Fruit fly (Drosophila melanogaster) whole organism, embryonic: ENCODE results near the gene Drice.

Experiments
- Abd-B ChIP-seq: fragments of 200-800 bp; sonication (Bioruptor generic); optimal IDR thresholded peaks from 2 replicates; lab custom pipeline; 2018; ENCODE audit warnings: missing biosample characterization, mild to moderate bottlenecking, missing genetic modification characterization, moderate library complexity
- CG10267 ChIP-seq: fragments of 200-800 bp; sonication (Bioruptor generic); optimal IDR thresholded peaks from 2 replicates; lab custom pipeline; 2018; ENCODE audit warnings: missing biosample characterization, mild to moderate bottlenecking, missing genetic modification characterization, moderate library complexity
- CG10366 ChIP-seq: fragments of 200-800 bp; sonication (Bioruptor generic); IDR thresholded peaks from 2 replicates; pipeline ENCODE4 v1.3.6; 2022; ENCODE audit warnings: missing biosample characterization, missing genetic modification characterization
- CG11723 ChIP-seq: fragments of 200-800 bp; sonication (Bioruptor generic); optimal IDR thresholded peaks from 2 replicates; lab custom pipeline; 2017; ENCODE audit warnings: missing biosample characterization, mild to moderate bottlenecking, missing genetic modification characterization
- CG12104 ChIP-seq: fragments of 200-800 bp; sonication (Bioruptor generic); optimal IDR thresholded peaks from 3 replicates; lab custom pipeline; 2016; ENCODE audit warnings: missing biosample characterization, missing genetic modification characterization
- CG1233 ChIP-seq: fragments of 200-800 bp; sonication (Bioruptor generic); optimal IDR thresholded peaks from 4 replicates; lab custom pipeline; 2018; ENCODE audit warnings: missing biosample characterization, mild to moderate bottlenecking, missing genetic modification characterization
- CG12391 ChIP-seq: fragments of 200-800 bp; sonication (Bioruptor generic); optimal IDR thresholded peaks from 3 replicates; lab custom pipeline; 2018; ENCODE audit warnings: missing biosample characterization, mild to moderate bottlenecking, missing genetic modification characterization, moderate library complexity
- CG12659 ChIP-seq: fragments of 200-800 bp; sonication (Bioruptor generic); optimal IDR thresholded peaks from 3 replicates; lab custom pipeline; 2017; ENCODE audit warnings: mild to moderate bottlenecking, missing biosample characterization, missing genetic modification reagents, missing genetic modification characterization
- CG13287 ChIP-seq: fragments of 200-800 bp; sonication (Bioruptor generic); IDR thresholded peaks from 2 replicates; pipeline ENCODE4 v1.3.6; 2022; ENCODE audit warnings: missing biosample characterization, missing genetic modification characterization; ENCODE audit not compliant: partially characterized antibody
- CG16815 ChIP-seq: fragments of 200-800 bp; sonication (Bioruptor generic); optimal IDR thresholded peaks from 3 replicates; lab custom pipeline; 2017; ENCODE audit warnings: missing biosample characterization, mild to moderate bottlenecking, missing genetic modification characterization
- CG17361 ChIP-seq: fragments of 200-800 bp; sonication (Bioruptor generic); IDR thresholded peaks from 3 replicates; pipeline ENCODE4 v1.3.6; 2022; ENCODE audit warnings: missing biosample characterization, missing genetic modification characterization
- CG17802 ChIP-seq: fragments of 200-800 bp; sonication (Bioruptor generic); optimal IDR thresholded peaks from 2 replicates; lab custom pipeline; 2018; ENCODE audit warnings: missing biosample characterization, mild to moderate bottlenecking, missing genetic modification characterization, moderate library complexity
- CG1792 ChIP-seq: fragments of 200-800 bp; sonication (Bioruptor generic); optimal IDR thresholded peaks from 2 replicates; lab custom pipeline; 2016; ENCODE audit warnings: missing biosample characterization, missing genetic modification characterization
- CG18262 ChIP-seq: fragments of 200-800 bp; optimal IDR thresholded peaks from 3 replicates; lab custom pipeline; 2019; ENCODE audit warnings: missing biosample characterization, mild to moderate bottlenecking, missing genetic modification characterization, moderate library complexity
- CG2120 ChIP-seq: fragments of 200-800 bp; sonication (Bioruptor generic); optimal IDR thresholded peaks from 3 replicates; lab custom pipeline; 2016; ENCODE audit warnings: missing biosample characterization, missing genetic modification characterization
- CG31441 ChIP-seq: fragments of 200-800 bp; sonication (Bioruptor generic); IDR thresholded peaks from 2 replicates; pipeline ENCODE4 v1.3.6; 2022; ENCODE audit warnings: missing biosample characterization, missing genetic modification characterization
- CG4820 ChIP-seq: fragments of 200-800 bp; sonication (Bioruptor generic); optimal IDR thresholded peaks from 3 replicates; lab custom pipeline; 2016; ENCODE audit warnings: missing biosample characterization, missing genetic modification characterization
- CG5180 ChIP-seq: fragments of 200-800 bp; sonication (Bioruptor generic); optimal IDR thresholded peaks from 3 replicates; lab custom pipeline; 2017; ENCODE audit warnings: missing biosample characterization, missing genetic modification characterization, mild to moderate bottlenecking, moderate library complexity, missing genetic modification reagents
- CG6272 ChIP-seq: fragments of 200-800 bp; sonication (Bioruptor generic); IDR thresholded peaks from 2 replicates; pipeline ENCODE4 v1.3.6; 2022; ENCODE audit warnings: missing biosample characterization, missing genetic modification characterization
- CG6791 ChIP-seq: fragments of 200-800 bp; sonication (Bioruptor generic); IDR thresholded peaks from 3 replicates; pipeline ENCODE4 v1.3.6; 2022; ENCODE audit warnings: missing biosample characterization, missing genetic modification characterization; ENCODE audit not compliant: partially characterized antibody
- CG7357 ChIP-seq: fragments of 200-800 bp; sonication (Bioruptor generic); IDR thresholded peaks from 3 replicates; pipeline ENCODE4 v1.3.6; 2022; ENCODE audit warnings: missing biosample characterization, missing genetic modification characterization
- CG7556 ChIP-seq: fragments of 200-800 bp; sonication (Bioruptor generic); optimal IDR thresholded peaks from 2 replicates; lab custom pipeline; 2017; ENCODE audit warnings: missing biosample characterization, mild to moderate bottlenecking, missing genetic modification characterization
- CG9215 ChIP-seq: fragments of 200-800 bp; sonication (Bioruptor generic); IDR thresholded peaks from 2 replicates; pipeline ENCODE4 v1.3.6; 2022; ENCODE audit warnings: missing biosample characterization, missing genetic modification characterization
- CoRest ChIP-seq: fragments of 200-800 bp; sonication (Bioruptor generic); optimal IDR thresholded peaks from 3 replicates; lab custom pipeline; 2018; ENCODE audit warnings: missing biosample characterization, mild to moderate bottlenecking, missing genetic modification characterization, moderate library complexity
- Deaf1 ChIP-seq: fragments of 200-800 bp; optimal IDR thresholded peaks from 3 replicates; lab custom pipeline; 2019; ENCODE audit warnings: missing biosample characterization, mild to moderate bottlenecking, missing genetic modification characterization, moderate library complexity
- H2.0 ChIP-seq: fragments of 200-800 bp; sonication (Bioruptor generic); IDR thresholded peaks from 2 replicates; pipeline ENCODE4 v1.3.6; 2022; ENCODE audit warnings: missing biosample characterization, missing genetic modification characterization
- Hmx ChIP-seq: fragments of 200-800 bp; sonication (Bioruptor generic); optimal IDR thresholded peaks from 2 replicates; lab custom pipeline; 2016; ENCODE audit warnings: missing biosample characterization, missing genetic modification characterization
- Hr3 ChIP-seq: fragments of 200-800 bp; sonication (Bioruptor generic); optimal IDR thresholded peaks from 3 replicates; lab custom pipeline; 2016; ENCODE audit warnings: missing biosample characterization, missing genetic modification characterization
- Max ChIP-seq: fragments of 200-800 bp; sonication (Bioruptor generic); optimal IDR thresholded peaks from 2 replicates; lab custom pipeline; 2016; ENCODE audit warnings: missing biosample characterization, mild to moderate bottlenecking, missing genetic modification characterization
- Meics ChIP-seq: fragments of 200-800 bp; sonication (Bioruptor generic); optimal IDR thresholded peaks from 2 replicates; lab custom pipeline; 2017; ENCODE audit warnings: missing biosample characterization, mild to moderate bottlenecking, missing genetic modification characterization
- Six4 ChIP-seq: fragments of 200-800 bp; sonication (Bioruptor generic); optimal IDR thresholded peaks from 2 replicates; lab custom pipeline; 2016; ENCODE audit warnings: missing biosample characterization, missing genetic modification characterization
- TFAM ChIP-seq: fragments of 200-800 bp; sonication (Bioruptor generic); optimal IDR thresholded peaks from 2 replicates; lab custom pipeline; 2017; ENCODE audit warnings: missing biosample characterization, missing genetic modification characterization, inconsistent platforms
- az2 ChIP-seq: fragments of 200-800 bp; sonication (Bioruptor generic); optimal IDR thresholded peaks from 3 replicates; lab custom pipeline; 2016; ENCODE audit warnings: missing biosample characterization, missing genetic modification characterization
- cad ChIP-seq: fragments of >200 bp; optimal IDR thresholded peaks from 2 replicates; lab custom pipeline; 2017; ENCODE audit warnings: missing biosample characterization, missing genetic modification characterization
- ci ChIP-seq: fragments of 200-800 bp; sonication (Bioruptor generic); IDR thresholded peaks from 3 replicates; pipeline ENCODE4 v1.3.6; 2022; ENCODE audit warnings: missing biosample characterization, missing genetic modification characterization
- dmrt11E ChIP-seq: fragments of 200-800 bp; sonication (Bioruptor generic); optimal IDR thresholded peaks from 3 replicates; lab custom pipeline; 2018; ENCODE audit warnings: missing biosample characterization, mild to moderate bottlenecking, missing genetic modification characterization, moderate library complexity
- dmrt99B ChIP-seq: fragments of 200-800 bp; sonication (Bioruptor generic); optimal IDR thresholded peaks from 2 replicates; lab custom pipeline; 2018; ENCODE audit warnings: missing biosample characterization, mild to moderate bottlenecking, missing genetic modification characterization, moderate library complexity
- dpn ChIP-seq, 2 experiments: fragments of 200-800 bp; sonication (Bioruptor generic); optimal IDR thresholded peaks; 3 replicates each; lab custom pipeline; 2016; ENCODE audit warnings: missing biosample characterization in 2 of 2, missing genetic modification characterization in 2 of 2
- emc ChIP-seq: fragments of 200-800 bp; sonication (Bioruptor generic); optimal IDR thresholded peaks from 2 replicates; lab custom pipeline; 2016; ENCODE audit warnings: missing biosample characterization, missing genetic modification characterization
- lola ChIP-seq, 3 experiments: fragments of >200 bp in 2 of 3; fragments of 200-800 bp in 1 of 3; sonication (Bioruptor generic) in 1 of 3; optimal IDR thresholded peaks; 2 replicates each; lab custom pipeline; 2017 to 2019; ENCODE audit warnings: missing biosample characterization in 3 of 3, missing genetic modification characterization in 3 of 3, mild to moderate bottlenecking in 1 of 3, moderate library complexity in 1 of 3
- odd ChIP-seq: fragments of 200-800 bp; sonication (Bioruptor generic); optimal IDR thresholded peaks from 2 replicates; lab custom pipeline; 2017; ENCODE audit warnings: missing biosample characterization, mild to moderate bottlenecking, missing genetic modification characterization
- prd ChIP-seq, 3 experiments: fragments of >200 bp in 2 of 3; fragments of 200-800 bp in 1 of 3; sonication (Bioruptor generic) in 1 of 3; optimal IDR thresholded peaks in 2 of 3; IDR thresholded peaks in 1 of 3; 2 replicates in 2 of 3; 3 replicates in 1 of 3; pipeline versions ENCODE4 v1.3.6 to Lab custom; 2017 to 2022; ENCODE audit warnings: missing biosample characterization in 1 of 3, missing genetic modification characterization in 1 of 3
- psq ChIP-seq: fragments of 200-800 bp; sonication (Bioruptor generic); optimal IDR thresholded peaks from 2 replicates; lab custom pipeline; 2017; ENCODE audit warnings: missing biosample characterization, missing genetic modification characterization
- pzg ChIP-seq: fragments of 200-800 bp; sonication (Bioruptor generic); optimal IDR thresholded peaks from 3 replicates; lab custom pipeline; 2018; ENCODE audit warnings: missing biosample characterization, mild to moderate bottlenecking, missing genetic modification characterization, moderate library complexity
- row ChIP-seq: fragments of 200-800 bp; sonication (Bioruptor generic); IDR thresholded peaks from 3 replicates; pipeline ENCODE4 v1.3.6; 2022; ENCODE audit warnings: missing biosample characterization, missing genetic modification characterization
- sr ChIP-seq: fragments of 200-800 bp; sonication (Bioruptor generic); IDR thresholded peaks from 3 replicates; pipeline ENCODE4 v1.3.6; 2022; ENCODE audit warnings: missing biosample characterization, missing genetic modification characterization
- vnd ChIP-seq: fragments of 200-800 bp; sonication (Bioruptor generic); IDR thresholded peaks from 3 replicates; pipeline ENCODE4 v1.3.6; 2022; ENCODE audit warnings: missing biosample characterization, missing genetic modification characterization; ENCODE audit not compliant: partially characterized antibody
- wek ChIP-seq: fragments of 200-800 bp; sonication (Bioruptor generic); optimal IDR thresholded peaks from 3 replicates; lab custom pipeline; 2018; ENCODE audit warnings: missing biosample characterization, mild to moderate bottlenecking, missing genetic modification characterization, moderate library complexity

The Drice gene

DNA sequence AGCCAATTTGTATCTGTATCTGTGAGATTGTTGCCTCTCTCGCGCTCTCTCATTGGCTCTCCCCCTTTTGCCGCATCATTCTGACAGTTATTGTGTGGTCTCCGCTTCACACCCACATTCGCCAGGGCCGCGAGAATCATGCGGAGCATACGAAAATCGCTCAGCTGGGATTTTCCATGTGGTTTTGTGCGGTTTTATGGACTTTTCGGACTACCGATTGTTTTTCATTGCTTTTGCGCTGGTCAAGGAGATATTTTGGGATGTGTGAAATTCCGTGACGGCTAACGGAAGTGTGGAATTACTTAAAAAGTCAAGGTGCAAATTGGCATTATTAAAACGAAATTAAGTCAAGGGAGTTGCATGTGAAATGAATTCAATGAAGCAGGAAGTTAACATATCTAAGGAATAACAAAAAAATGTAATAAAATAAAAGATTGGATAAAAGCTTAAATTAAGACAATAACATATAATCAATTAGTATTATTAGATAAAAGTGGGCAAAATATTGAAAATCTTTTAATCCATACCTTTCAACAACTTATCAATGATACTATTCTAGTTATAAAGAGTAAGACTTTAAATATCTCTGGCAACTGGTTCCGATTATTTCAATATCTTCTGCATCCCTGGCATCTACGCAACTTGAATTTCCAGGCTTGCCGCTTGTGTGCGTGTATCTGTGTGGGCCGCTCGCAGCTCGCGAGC is 27.2 kb upstream of the Drice start (continued):
- no peak for TF ChIP-seq CG17802
- no peak for TF ChIP-seq CG13287 (GFP tag; lab: Robert Waterston, UW)
- peak; percentile 40 for TF ChIP-seq CG12391 (tag; lab: Kevin White, UChicago)
- peak; percentile 49 for TF ChIP-seq CG1233
- TF ChIP-seq vnd (GFP tag; lab: Robert Waterston, UW) = 0 out of 3 replicates have a peak, but pooled peaks have one; percentile 21
- no peak for TF ChIP-seq CG5180 (GFP tag; lab: Kevin White, UChicago)
- TF ChIP-seq odd = peak; percentile 13
- TF ChIP-seq dpn (GFP tag; optimal IDR thresholded peaks at IDR 0.05; lab: Kevin White, UChicago) = peak in 1 of 2 experiments; percentile 49
- TF ChIP-seq Hmx (GFP tag; lab: Kevin White, UChicago) = peak; percentile 13
- peak; percentile 32; the same call in 1 of the 2 replicates for TF ChIP-seq CG31441
- TF ChIP-seq CG6791 (GFP tag; lab: Robert Waterston, UW) = peak; percentile 20; the same call in 1 of the 3 replicates
- TF ChIP-seq CG12659 (GFP tag; lab: Kevin White, UChicago) = peak; percentile 24
- TF ChIP-seq emc (GFP tag; lab: Kevin White, UChicago) = no peak
- TF ChIP-seq CG2120 (GFP tag; lab: Kevin White, UChicago) = peak; percentile 13
- TF ChIP-seq CG7556 = peak; percentile 69
- TF ChIP-seq CG17361 (GFP tag; lab: Robert Waterston, UW) = peak; percentile 86
- TF ChIP-seq CG18262 (tag; lab: Kevin White, UChicago) = peak; percentile 61
- TF ChIP-seq lola (GFP tag; optimal IDR thresholded peaks at IDR 0.05; lab: Kevin White, UChicago) = peak in 1 of 3 experiments; percentile 69
- peak; percentile 19 for TF ChIP-seq Six4
- TF ChIP-seq ci (GFP tag; lab: Robert Waterston, UW) = no peak
- peak; percentile 60 for TF ChIP-seq Meics
- peak; percentile 32; the same call in 1 of the 3 replicates for TF ChIP-seq sr
- TF ChIP-seq dmrt11E = peak; percentile 33
- peak; percentile 12 for TF ChIP-seq cad (GFP tag; lab: Kevin White, UChicago)
- peak; percentile 14 for TF ChIP-seq dmrt99B (tag; lab: Kevin White, UChicago)
- TF ChIP-seq row = peak; percentile 82
- peak; percentile 39 for TF ChIP-seq az2 (GFP tag; lab: Kevin White, UChicago)
- TF ChIP-seq TFAM (GFP tag; lab: Kevin White, UChicago) = no peak
- peak; percentile 63 for TF ChIP-seq CoRest (tag; lab: Kevin White, UChicago)
- TF ChIP-seq CG10366 (GFP tag; lab: Robert Waterston, UW) = peak; percentile 25; the same call in 1 of the 2 replicates
- peak; percentile 30 for TF ChIP-seq CG11723 (GFP tag; lab: Kevin White, UChicago)
- TF ChIP-seq CG12104 (GFP tag; lab: Kevin White, UChicago) = peak; percentile 51
- TF ChIP-seq Abd-B (GFP tag; lab: Kevin White, UChicago) = peak; percentile 45
- peak; percentile 32; the same call in 1 of the 2 replicates for TF ChIP-seq CG9215 (GFP tag; lab: Robert Waterston, UW)
- TF ChIP-seq Deaf1 = no peak
- peak; percentile 4 for TF ChIP-seq pzg (GFP tag; lab: Kevin White, UChicago)
- peak; percentile 89 for TF ChIP-seq psq
- TF ChIP-seq CG4820 (GFP tag; lab: Kevin White, UChicago) = peak; percentile 33
- no peak for TF ChIP-seq prd (optimal IDR thresholded peaks at IDR 0.05; lab: Kevin White, UChicago)
- TF ChIP-seq prd (GFP tag; IDR thresholded peaks at IDR 0.05; lab: Robert Waterston, UW) = peak; percentile 51; the same call in 2 of the 3 replicates
- TF ChIP-seq CG7357 (GFP tag; lab: Robert Waterston, UW) = no peak
- TF ChIP-seq wek (GFP tag; lab: Kevin White, UChicago) = no peak
- peak; percentile 24 for TF ChIP-seq Hr3
- TF ChIP-seq H2.0 (GFP tag; lab: Robert Waterston, UW) = peak; percentile 35; the same call in 1 of the 2 replicates
- TF ChIP-seq CG1792 (GFP tag; lab: Kevin White, UChicago) = no peak
- TF ChIP-seq CG16815 = peak; percentile 58
- TF ChIP-seq Max (GFP tag; lab: Kevin White, UChicago) = peak; percentile 5
- peak; percentile 27 for TF ChIP-seq CG10267 (tag; lab: Kevin White, UChicago)
- peak; percentile 46 for TF ChIP-seq CG6272 (GFP tag; lab: Robert Waterston, UW)
